Worm (Caenorhabditis elegans) whole organism, L2 larva: ENCODE results near the gene Y37E11B.7.

ENCODE experiments used
- C34F6.9 ChIP-seq: fragments of 150-350 bp; optimal IDR thresholded peaks from 2 replicates; lab custom pipeline; 2014; ENCODE audit warnings: missing biosample characterization, missing genetic modification characterization
- F13H6.1 ChIP-seq: sonication (generic microtip); optimal IDR thresholded peaks from 2 replicates; lab custom pipeline; 2016; ENCODE audit warnings: missing genetic modification characterization, missing compliant biosample characterization
- R02D3.7 ChIP-seq: fragments of 150-350 bp; optimal IDR thresholded peaks from 2 replicates; lab custom pipeline; 2014; ENCODE audit warnings: missing biosample characterization, missing genetic modification characterization
- Y55F3AM.14 ChIP-seq: fragments of 200-800 bp; sonication (Bioruptor generic); optimal IDR thresholded peaks from 2 replicates; lab custom pipeline; 2018; ENCODE audit warnings: mild to moderate bottlenecking, missing genetic modification characterization, missing compliant biosample characterization
- ZK546.5 ChIP-seq: sonication (generic microtip); optimal IDR thresholded peaks from 2 replicates; lab custom pipeline; 2017; ENCODE audit warnings: missing biosample characterization, missing genetic modification characterization
- alr-1 ChIP-seq: fragments of 150-350 bp; optimal IDR thresholded peaks from 2 replicates; lab custom pipeline; 2014; ENCODE audit warnings: missing biosample characterization, missing genetic modification characterization
- aly-2 ChIP-seq: fragments of 150-350 bp; optimal IDR thresholded peaks from 2 replicates; lab custom pipeline; 2014; ENCODE audit warnings: missing biosample characterization, missing genetic modification characterization
- ama-1 ChIP-seq: fragments of 150-350 bp; optimal IDR thresholded peaks from 2 replicates; lab custom pipeline; 2018; ENCODE audit warnings: inconsistent platforms
- blmp-1 ChIP-seq: sonication (generic microtip); optimal IDR thresholded peaks from 2 replicates; lab custom pipeline; 2017; ENCODE audit warnings: missing genetic modification characterization, mild to moderate bottlenecking, missing compliant biosample characterization, antibody characterized with exemption, moderate library complexity; ENCODE audit not compliant: insufficient read depth
- ceh-16 ChIP-seq: fragments of 150-350 bp; optimal IDR thresholded peaks from 2 replicates; lab custom pipeline; 2014; ENCODE audit warnings: missing biosample characterization, missing genetic modification characterization
- ceh-82 ChIP-seq: fragments of 150-350 bp; optimal IDR thresholded peaks from 2 replicates; lab custom pipeline; 2014; ENCODE audit warnings: missing biosample characterization, missing genetic modification characterization
- crh-2 ChIP-seq: sonication (generic microtip); optimal IDR thresholded peaks from 2 replicates; lab custom pipeline; 2017; ENCODE audit warnings: missing biosample characterization, missing genetic modification characterization
- egl-27 ChIP-seq: sonication (generic microtip); optimal IDR thresholded peaks from 3 replicates; lab custom pipeline; 2017; ENCODE audit warnings: missing biosample characterization, missing genetic modification reagents, missing genetic modification characterization
- elt-1 ChIP-seq: fragments of 150-350 bp; optimal IDR thresholded peaks from 2 replicates; lab custom pipeline; 2014; ENCODE audit warnings: missing biosample characterization, missing genetic modification characterization
- elt-3 ChIP-seq: sonication (generic microtip); optimal IDR thresholded peaks from 2 replicates; lab custom pipeline; 2017; ENCODE audit warnings: missing biosample characterization, missing genetic modification characterization
- fos-1 ChIP-seq: fragments of 150-350 bp; optimal IDR thresholded peaks from 2 replicates; lab custom pipeline; 2014; ENCODE audit warnings: missing biosample characterization, missing genetic modification characterization
- gmeb-1 ChIP-seq: fragments of 150-350 bp; optimal IDR thresholded peaks from 2 replicates; lab custom pipeline; 2014; ENCODE audit warnings: missing biosample characterization, missing genetic modification characterization
- lin-11 ChIP-seq: fragments of 150-350 bp; sonication (generic microtip); optimal IDR thresholded peaks from 2 replicates; lab custom pipeline; 2014; ENCODE audit warnings: missing biosample characterization, missing genetic modification characterization, inconsistent platforms, mixed read lengths
- lin-13 ChIP-seq: fragments of 150-350 bp; optimal IDR thresholded peaks from 2 replicates; lab custom pipeline; 2014; ENCODE audit warnings: missing biosample characterization, missing genetic modification reagents, missing genetic modification characterization
- lsy-2 ChIP-seq, 2 experiments: fragments of 150-350 bp in 1 of 2; sonication (generic microtip) in 1 of 2; optimal IDR thresholded peaks; 2 replicates each; lab custom pipeline; 2014 to 2017; ENCODE audit warnings: missing biosample characterization in 2 of 2, missing genetic modification characterization in 2 of 2
- mab-5 ChIP-seq: fragments of 150-350 bp; optimal IDR thresholded peaks from 2 replicates; lab custom pipeline; 2014; ENCODE audit warnings: missing biosample characterization, missing genetic modification characterization
- mdl-1 ChIP-seq, 2 experiments: fragments of 150-350 bp in 1 of 2; sonication (generic microtip) in 1 of 2; optimal IDR thresholded peaks; 2 replicates each; lab custom pipeline; 2017; ENCODE audit warnings: missing biosample characterization in 2 of 2, missing genetic modification characterization in 2 of 2
- nhr-11 ChIP-seq: fragments of 150-350 bp; optimal IDR thresholded peaks from 2 replicates; lab custom pipeline; 2014; ENCODE audit warnings: missing biosample characterization, missing genetic modification characterization
- nhr-12 ChIP-seq: fragments of 150-350 bp; optimal IDR thresholded peaks from 2 replicates; lab custom pipeline; 2014; ENCODE audit warnings: missing biosample characterization, missing genetic modification characterization
- nhr-129 ChIP-seq: fragments of 150-350 bp; optimal IDR thresholded peaks from 2 replicates; lab custom pipeline; 2014; ENCODE audit warnings: missing biosample characterization, missing genetic modification characterization
- nhr-21 ChIP-seq: fragments of 150-350 bp; optimal IDR thresholded peaks from 2 replicates; lab custom pipeline; 2014; ENCODE audit warnings: missing biosample characterization, missing genetic modification characterization
- nhr-23 ChIP-seq: fragments of 150-350 bp; optimal IDR thresholded peaks from 2 replicates; lab custom pipeline; 2014; ENCODE audit warnings: missing biosample characterization, missing genetic modification reagents, missing genetic modification characterization
- nhr-237 ChIP-seq: fragments of 150-350 bp; optimal IDR thresholded peaks from 2 replicates; lab custom pipeline; 2014; ENCODE audit warnings: missing biosample characterization, missing genetic modification characterization
- nhr-25 ChIP-seq: fragments of 150-350 bp; sonication (generic microtip); optimal IDR thresholded peaks from 3 replicates; lab custom pipeline; 2014; ENCODE audit warnings: missing biosample characterization, missing genetic modification characterization
- nhr-6 ChIP-seq: fragments of 150-350 bp; optimal IDR thresholded peaks from 2 replicates; lab custom pipeline; 2014; ENCODE audit warnings: missing biosample characterization, missing genetic modification characterization
- nhr-77 ChIP-seq: fragments of 150-350 bp; optimal IDR thresholded peaks from 2 replicates; lab custom pipeline; 2014; ENCODE audit warnings: missing biosample characterization, missing genetic modification characterization
- peb-1 ChIP-seq: fragments of 150-350 bp; optimal IDR thresholded peaks from 2 replicates; lab custom pipeline; 2014; ENCODE audit warnings: missing biosample characterization, missing genetic modification characterization
- sem-4 ChIP-seq: fragments of 150-350 bp; optimal IDR thresholded peaks from 2 replicates; lab custom pipeline; 2014; ENCODE audit warnings: missing biosample characterization, missing genetic modification reagents, missing genetic modification characterization
- skn-1 ChIP-seq: sonication (generic microtip); optimal IDR thresholded peaks from 2 replicates; lab custom pipeline; 2017; ENCODE audit warnings: missing biosample characterization, missing genetic modification characterization
- sma-3 ChIP-seq: sonication (generic microtip); optimal IDR thresholded peaks from 2 replicates; lab custom pipeline; 2016; ENCODE audit warnings: missing genetic modification reagents, missing genetic modification characterization, missing compliant biosample characterization
- sma-9 ChIP-seq, 2 experiments: fragments of 150-350 bp in 1 of 2; sonication (generic microtip) in 1 of 2; optimal IDR thresholded peaks; 2 replicates each; lab custom pipeline; 2014 to 2016; ENCODE audit warnings: missing genetic modification characterization in 2 of 2, mild to moderate bottlenecking in 1 of 2, missing biosample characterization in 1 of 2, missing compliant biosample characterization in 1 of 2, missing genetic modification reagents in 1 of 2, moderate library complexity in 1 of 2
- snpc-4 ChIP-seq: fragments of 150-350 bp; optimal IDR thresholded peaks from 2 replicates; lab custom pipeline; 2014; ENCODE audit warnings: missing biosample characterization, missing genetic modification characterization
- unc-39 ChIP-seq: fragments of 150-350 bp; optimal IDR thresholded peaks from 2 replicates; lab custom pipeline; 2014; ENCODE audit warnings: missing biosample characterization, missing genetic modification characterization
- unc-55 ChIP-seq: fragments of 150-350 bp; sonication (generic microtip); optimal IDR thresholded peaks from 3 replicates; lab custom pipeline; 2014; ENCODE audit warnings: missing biosample characterization, missing genetic modification reagents, missing genetic modification characterization
- unc-62 ChIP-seq: fragments of 150-350 bp; optimal IDR thresholded peaks from 2 replicates; lab custom pipeline; 2014; ENCODE audit warnings: missing biosample characterization, missing genetic modification reagents, missing genetic modification characterization
- zag-1 ChIP-seq: fragments of 150-350 bp; optimal IDR thresholded peaks from 2 replicates; lab custom pipeline; 2014; ENCODE audit warnings: missing biosample characterization, missing genetic modification characterization
- ztf-1 ChIP-seq: fragments of 200-800 bp; sonication (Bioruptor generic); conservative IDR thresholded peaks from 2 replicates; pipeline ENCODE4 v1.3.6; 2022; ENCODE audit warnings: missing genetic modification characterization, missing compliant biosample characterization
- ztf-11 ChIP-seq: sonication (generic microtip); optimal IDR thresholded peaks from 2 replicates; lab custom pipeline; 2017; ENCODE audit warnings: missing biosample characterization, missing genetic modification characterization
- ztf-4 ChIP-seq: fragments of 150-350 bp; optimal IDR thresholded peaks from 2 replicates; lab custom pipeline; 2014; ENCODE audit warnings: missing biosample characterization, missing genetic modification characterization

The Y37E11B.7 gene

ce11 chrIV:3636528-3637129 lies 36.7 kb upstream of the Y37E11B.7 start, which contains the start of gene madf-9:
madf-9 (plus strand) TSS chrIV:3637079.
- peak; percentile 83 for TF ChIP-seq peb-1 (tag; lab: Kevin White, UChicago)
- no peak for TF ChIP-seq sem-4 (tag; lab: Kevin White, UChicago)
- no peak for TF ChIP-seq ceh-16 (tag; lab: Kevin White, UChicago)
- peak; percentile 0 for TF ChIP-seq blmp-1
- peak; percentile 67 for TF ChIP-seq sma-3 (GFP tag; lab: Kevin White, UChicago)
- peak; percentile 24 for TF ChIP-seq fos-1 (tag; lab: Kevin White, UChicago)
- TF ChIP-seq R02D3.7 (tag; lab: Kevin White, UChicago) = no peak
- TF ChIP-seq lin-13 (GFP tag; lab: Kevin White, UChicago) = peak; percentile 33
- no peak for TF ChIP-seq nhr-12
- no peak for TF ChIP-seq elt-3 (tag; lab: Kevin White, UChicago)
- TF ChIP-seq unc-39 (tag; lab: Kevin White, UChicago) = peak; percentile 39
- TF ChIP-seq ztf-1 (GFP tag; lab: Robert Waterston, UW) = no peak
- TF ChIP-seq nhr-23 (tag; lab: Kevin White, UChicago) = no peak
- no peak for TF ChIP-seq nhr-6 (tag; lab: Kevin White, UChicago)
- peak; percentile 32 for TF ChIP-seq snpc-4 (tag; lab: Kevin White, UChicago)
- no peak for TF ChIP-seq ztf-4 (tag; lab: Kevin White, UChicago)
- peak; percentile 14 for TF ChIP-seq C34F6.9 (tag; lab: Kevin White, UChicago)
- no peak for TF ChIP-seq ztf-11
- peak; percentile 62 for TF ChIP-seq unc-55 (GFP tag; lab: Kevin White, UChicago)
- peak; percentile 31 for TF ChIP-seq Y55F3AM.14 (GFP tag; lab: Kevin White, UChicago)
- no peak for TF ChIP-seq aly-2 (tag; lab: Kevin White, UChicago)
- no peak for TF ChIP-seq crh-2 (tag; lab: Kevin White, UChicago)
- peak; percentile 77 to 81 for TF ChIP-seq mdl-1 (tag; optimal IDR thresholded peaks at IDR 0.05; lab: Kevin White, UChicago)
- peak; percentile 88 for TF ChIP-seq F13H6.1
- TF ChIP-seq nhr-237 (tag; lab: Kevin White, UChicago) = no peak
- TF ChIP-seq mab-5 (tag; lab: Kevin White, UChicago) = peak; percentile 32
- TF ChIP-seq zag-1 (tag; lab: Kevin White, UChicago) = peak; percentile 59
- peak; percentile 44 for TF ChIP-seq nhr-129
- no peak for TF ChIP-seq ZK546.5 (tag; lab: Kevin White, UChicago)
- TF ChIP-seq ceh-82 (tag; lab: Kevin White, UChicago) = no peak
- TF ChIP-seq nhr-77 (tag; lab: Kevin White, UChicago) = no peak
- peak; percentile 76 for TF ChIP-seq nhr-21 (tag; lab: Kevin White, UChicago)
- peak; percentile 39 for TF ChIP-seq nhr-25 (tag; lab: Kevin White, UChicago)
- no peak for TF ChIP-seq unc-62 (GFP tag; lab: Kevin White, UChicago)
- peak; percentile 50 for TF ChIP-seq gmeb-1 (tag; lab: Kevin White, UChicago)
- TF ChIP-seq sma-9 (GFP tag; optimal IDR thresholded peaks at IDR 0.05; lab: Kevin White, UChicago) = peak; percentile 83
- TF ChIP-seq sma-9 (tag; optimal IDR thresholded peaks at IDR 0.05; lab: Kevin White, UChicago) = no peak
- no peak for TF ChIP-seq alr-1
- no peak for TF ChIP-seq egl-27 (tag; lab: Kevin White, UChicago)
- TF ChIP-seq skn-1 (tag; lab: Kevin White, UChicago) = no peak
- no peak for TF ChIP-seq ama-1 (lab: Kevin White, UChicago)
- no peak for TF ChIP-seq elt-1 (tag; lab: Kevin White, UChicago)
- TF ChIP-seq lin-11 (tag; lab: Kevin White, UChicago) = no peak
- no peak for TF ChIP-seq nhr-11
- peak in 1 of 2 experiments; percentile 51 for TF ChIP-seq lsy-2 (tag; optimal IDR thresholded peaks at IDR 0.05; lab: Kevin White, UChicago)

- TF ChIP-seq F13H6.1 (peak; percentile 9), Y55F3AM.14 (GFP tag; lab: Kevin White, UChicago) (no peak)
These were observed 33.3 kb upstream of the Y37E11B.7 start, which contains the start of gene ZC416.2 for ce11 chrIV:3633254-3633653. ZC416.2 (plus strand) TSS chrIV:3633619.
